Fruit fly (Drosophila melanogaster) whole organism, embryonic: ENCODE results near the gene CG13654.

Experiments used
- Aef1 ChIP-seq: fragments of 200-800 bp; sonication (Bioruptor generic); IDR thresholded peaks from 3 replicates; pipeline ENCODE4 v1.3.6; 2022; ENCODE audit warnings: missing biosample characterization, missing genetic modification characterization
- Asciz ChIP-seq: fragments of 200-800 bp; sonication (Bioruptor generic); optimal IDR thresholded peaks from 2 replicates; lab custom pipeline; 2017; ENCODE audit warnings: missing biosample characterization, mild to moderate bottlenecking, missing genetic modification characterization, missing genetic modification reagents
- B-H2 ChIP-seq: fragments of 200-800 bp; sonication (Bioruptor generic); optimal IDR thresholded peaks from 2 replicates; lab custom pipeline; 2018; ENCODE audit warnings: missing biosample characterization, mild to moderate bottlenecking, missing genetic modification characterization
- CG10431 ChIP-seq: fragments of 200-800 bp; sonication (Bioruptor generic); optimal IDR thresholded peaks from 3 replicates; lab custom pipeline; 2018; ENCODE audit warnings: missing biosample characterization, mild to moderate bottlenecking, missing genetic modification characterization
- CG12659 ChIP-seq: fragments of 200-800 bp; sonication (Bioruptor generic); optimal IDR thresholded peaks from 3 replicates; lab custom pipeline; 2017; ENCODE audit warnings: mild to moderate bottlenecking, missing biosample characterization, missing genetic modification reagents, missing genetic modification characterization
- CG12769 ChIP-seq: fragments of 200-800 bp; sonication (Bioruptor generic); optimal IDR thresholded peaks from 2 replicates; lab custom pipeline; 2019; ENCODE audit warnings: missing biosample characterization, mild to moderate bottlenecking, missing genetic modification characterization, moderate library complexity
- CG14050 ChIP-seq: fragments of 200-800 bp; sonication (Bioruptor generic); IDR thresholded peaks from 3 replicates; pipeline ENCODE4 v1.3.6; 2022; ENCODE audit warnings: missing biosample characterization, missing genetic modification characterization
- CG15601 ChIP-seq: fragments of 200-800 bp; sonication (Bioruptor generic); optimal IDR thresholded peaks from 3 replicates; lab custom pipeline; 2019; ENCODE audit warnings: missing biosample characterization, mild to moderate bottlenecking, missing genetic modification characterization, moderate library complexity
- CG1602 ChIP-seq: fragments of 200-800 bp; sonication (Bioruptor generic); optimal IDR thresholded peaks from 3 replicates; lab custom pipeline; 2016; ENCODE audit warnings: missing biosample characterization, missing genetic modification characterization
- CG1603 ChIP-seq: fragments of 200-800 bp; sonication (Bioruptor generic); optimal IDR thresholded peaks from 2 replicates; lab custom pipeline; 2019; ENCODE audit warnings: missing biosample characterization, mild to moderate bottlenecking, missing genetic modification characterization, moderate library complexity
- CG17186 ChIP-seq: fragments of 200-800 bp; sonication (Bioruptor generic); optimal IDR thresholded peaks from 3 replicates; lab custom pipeline; 2017; ENCODE audit warnings: missing biosample characterization, missing genetic modification reagents, missing genetic modification characterization
- CG17612 ChIP-seq: fragments of 200-800 bp; sonication (Bioruptor generic); IDR thresholded peaks from 2 replicates; pipeline ENCODE4 v1.3.6; 2022; ENCODE audit warnings: missing biosample characterization, missing genetic modification characterization
- CG17829 ChIP-seq: fragments of 200-800 bp; optimal IDR thresholded peaks from 2 replicates; lab custom pipeline; 2019; ENCODE audit warnings: missing biosample characterization, mild to moderate bottlenecking, missing genetic modification characterization, moderate library complexity
- CG18262 ChIP-seq: fragments of 200-800 bp; optimal IDR thresholded peaks from 3 replicates; lab custom pipeline; 2019; ENCODE audit warnings: missing biosample characterization, mild to moderate bottlenecking, missing genetic modification characterization, moderate library complexity
- CG2116 ChIP-seq: fragments of 200-800 bp; sonication (Bioruptor generic); optimal IDR thresholded peaks from 3 replicates; lab custom pipeline; 2018; ENCODE audit warnings: missing biosample characterization, mild to moderate bottlenecking, missing genetic modification characterization
- CG2120 ChIP-seq: fragments of 200-800 bp; sonication (Bioruptor generic); optimal IDR thresholded peaks from 3 replicates; lab custom pipeline; 2016; ENCODE audit warnings: missing biosample characterization, missing genetic modification characterization
- CG30020 ChIP-seq: fragments of 200-800 bp; optimal IDR thresholded peaks from 2 replicates; lab custom pipeline; 2019; ENCODE audit warnings: missing biosample characterization, mild to moderate bottlenecking, missing genetic modification characterization, moderate library complexity
- CG3163 ChIP-seq: fragments of 200-800 bp; sonication (Bioruptor generic); optimal IDR thresholded peaks from 3 replicates; lab custom pipeline; 2016; ENCODE audit warnings: missing biosample characterization, missing genetic modification characterization
- CG3995 ChIP-seq: fragments of 200-800 bp; sonication (Bioruptor generic); optimal IDR thresholded peaks from 3 replicates; lab custom pipeline; 2016; ENCODE audit warnings: missing biosample characterization, missing genetic modification characterization
- CG6272 ChIP-seq: fragments of 200-800 bp; sonication (Bioruptor generic); IDR thresholded peaks from 2 replicates; pipeline ENCODE4 v1.3.6; 2022; ENCODE audit warnings: missing biosample characterization, missing genetic modification characterization
- CG8765 ChIP-seq: fragments of 200-800 bp; sonication (Bioruptor generic); IDR thresholded peaks from 2 replicates; pipeline ENCODE4 v1.3.6; 2022; ENCODE audit warnings: missing biosample characterization, missing genetic modification characterization
- CG9876 ChIP-seq: fragments of 200-800 bp; sonication (Bioruptor generic); optimal IDR thresholded peaks from 2 replicates; lab custom pipeline; 2016; ENCODE audit warnings: missing biosample characterization, missing genetic modification characterization
- Dref ChIP-seq: fragments of 200-800 bp; sonication (Bioruptor generic); IDR thresholded peaks from 2 replicates; pipeline ENCODE4 v1.3.6; 2022; ENCODE audit warnings: missing biosample characterization, missing genetic modification characterization
- Fer2 ChIP-seq: fragments of 200-800 bp; sonication (Bioruptor generic); optimal IDR thresholded peaks from 2 replicates; lab custom pipeline; 2018; ENCODE audit warnings: missing biosample characterization, mild to moderate bottlenecking, missing genetic modification characterization, moderate library complexity
- HmgD ChIP-seq: fragments of 200-800 bp; sonication (Bioruptor generic); optimal IDR thresholded peaks from 3 replicates; lab custom pipeline; 2016; ENCODE audit warnings: missing biosample characterization, missing genetic modification characterization
- Med ChIP-seq: fragments of 200-800 bp; sonication (Bioruptor generic); peaks from one replicate; lab custom pipeline; 2016; ENCODE audit warnings: missing biosample characterization, missing genetic modification characterization, mild to moderate bottlenecking, inconsistent platforms, moderate library complexity
- Mes4 ChIP-seq: fragments of 200-800 bp; sonication (Bioruptor generic); optimal IDR thresholded peaks from 2 replicates; lab custom pipeline; 2016; ENCODE audit warnings: missing biosample characterization, missing genetic modification characterization
- Mrtf ChIP-seq: fragments of 200-800 bp; sonication (Bioruptor generic); IDR thresholded peaks from 3 replicates; pipeline ENCODE4 v1.3.6; 2022; ENCODE audit warnings: missing biosample characterization, missing genetic modification characterization
- NfI ChIP-seq: fragments of 200-800 bp; sonication (Bioruptor generic); optimal IDR thresholded peaks from 3 replicates; lab custom pipeline; 2018; ENCODE audit warnings: missing biosample characterization, mild to moderate bottlenecking, missing genetic modification characterization, moderate library complexity
- abd-A ChIP-seq: fragments of 200-800 bp; sonication (Bioruptor generic); optimal IDR thresholded peaks from 3 replicates; lab custom pipeline; 2019; ENCODE audit warnings: missing biosample characterization, mild to moderate bottlenecking, missing genetic modification characterization, moderate library complexity
- ash1 ChIP-seq: fragments of 200-800 bp; sonication (Bioruptor generic); optimal IDR thresholded peaks from 2 replicates; lab custom pipeline; 2018; ENCODE audit warnings: missing biosample characterization, mild to moderate bottlenecking, missing genetic modification characterization
- cas ChIP-seq: fragments of 200-800 bp; sonication (Bioruptor generic); IDR thresholded peaks from 2 replicates; pipeline ENCODE4 v1.3.6; 2022; ENCODE audit warnings: missing biosample characterization, missing genetic modification characterization
- cwo ChIP-seq: fragments of 200-800 bp; sonication (Bioruptor generic); optimal IDR thresholded peaks from 3 replicates; lab custom pipeline; 2017; ENCODE audit warnings: missing biosample characterization, missing genetic modification characterization, mild to moderate bottlenecking, moderate library complexity, missing genetic modification reagents
- dmrt11E ChIP-seq: fragments of 200-800 bp; sonication (Bioruptor generic); optimal IDR thresholded peaks from 3 replicates; lab custom pipeline; 2018; ENCODE audit warnings: missing biosample characterization, mild to moderate bottlenecking, missing genetic modification characterization, moderate library complexity
- dysf ChIP-seq: fragments of 200-800 bp; sonication (Bioruptor generic); IDR thresholded peaks from 3 replicates; pipeline ENCODE4 v1.3.6; 2022; ENCODE audit warnings: missing biosample characterization, missing genetic modification characterization
- fu2 ChIP-seq: fragments of 200-800 bp; sonication (Bioruptor generic); optimal IDR thresholded peaks from 2 replicates; lab custom pipeline; 2016; ENCODE audit warnings: missing biosample characterization, missing genetic modification characterization
- ind ChIP-seq: fragments of 200-800 bp; sonication (Bioruptor generic); optimal IDR thresholded peaks from 3 replicates; lab custom pipeline; 2016; ENCODE audit warnings: missing biosample characterization, missing genetic modification characterization
- ken ChIP-seq: fragments of 200-800 bp; sonication (Bioruptor generic); IDR thresholded peaks from 3 replicates; pipeline ENCODE4 v1.3.6; 2022; ENCODE audit warnings: missing biosample characterization, missing genetic modification characterization
- nau ChIP-seq: fragments of 200-800 bp; sonication (Bioruptor generic); optimal IDR thresholded peaks from 3 replicates; lab custom pipeline; 2017; ENCODE audit warnings: missing biosample characterization, mild to moderate bottlenecking, missing genetic modification characterization, missing genetic modification reagents
- pho ChIP-seq: fragments of 200-800 bp; sonication (Bioruptor generic); optimal IDR thresholded peaks from 2 replicates; lab custom pipeline; 2016; ENCODE audit warnings: missing biosample characterization, missing genetic modification characterization
- prd ChIP-seq, 3 experiments: fragments of >200 bp in 2 of 3; fragments of 200-800 bp in 1 of 3; sonication (Bioruptor generic) in 1 of 3; optimal IDR thresholded peaks in 2 of 3; IDR thresholded peaks in 1 of 3; 2 replicates in 2 of 3; 3 replicates in 1 of 3; pipeline versions ENCODE4 v1.3.6 to Lab custom; 2017 to 2022; ENCODE audit warnings: missing biosample characterization in 1 of 3, missing genetic modification characterization in 1 of 3
- row ChIP-seq: fragments of 200-800 bp; sonication (Bioruptor generic); IDR thresholded peaks from 3 replicates; pipeline ENCODE4 v1.3.6; 2022; ENCODE audit warnings: missing biosample characterization, missing genetic modification characterization
- salm ChIP-seq: fragments of 200-800 bp; sonication (Bioruptor generic); optimal IDR thresholded peaks from 2 replicates; lab custom pipeline; 2018; ENCODE audit warnings: missing biosample characterization, mild to moderate bottlenecking, missing genetic modification characterization
- schlank ChIP-seq: fragments of 200-800 bp; sonication (Bioruptor generic); optimal IDR thresholded peaks from 2 replicates; lab custom pipeline; 2018; ENCODE audit warnings: missing biosample characterization, mild to moderate bottlenecking, missing genetic modification characterization
- slou ChIP-seq: fragments of 200-800 bp; sonication (Bioruptor generic); optimal IDR thresholded peaks from 3 replicates; lab custom pipeline; 2016; ENCODE audit warnings: missing biosample characterization, missing genetic modification characterization
- slp2 ChIP-seq: fragments of 200-800 bp; sonication (Bioruptor generic); optimal IDR thresholded peaks from 2 replicates; lab custom pipeline; 2016; ENCODE audit warnings: missing biosample characterization, missing genetic modification characterization
- unc-4 ChIP-seq: fragments of 200-800 bp; sonication (Bioruptor generic); IDR thresholded peaks from 2 replicates; pipeline ENCODE4 v1.3.6; 2022; ENCODE audit warnings: missing biosample characterization, missing genetic modification characterization; ENCODE audit not compliant: partially characterized antibody
- zf30C ChIP-seq: fragments of 200-800 bp; sonication (Bioruptor generic); optimal IDR thresholded peaks from 3 replicates; lab custom pipeline; 2018; ENCODE audit warnings: missing biosample characterization, mild to moderate bottlenecking, missing genetic modification characterization
- zfh1 ChIP-seq: fragments of 200-800 bp; sonication (Bioruptor generic); IDR thresholded peaks from 3 replicates; pipeline ENCODE4 v1.3.6; 2022; ENCODE audit warnings: missing biosample characterization, missing genetic modification characterization

CG13654 gene

DNA sequence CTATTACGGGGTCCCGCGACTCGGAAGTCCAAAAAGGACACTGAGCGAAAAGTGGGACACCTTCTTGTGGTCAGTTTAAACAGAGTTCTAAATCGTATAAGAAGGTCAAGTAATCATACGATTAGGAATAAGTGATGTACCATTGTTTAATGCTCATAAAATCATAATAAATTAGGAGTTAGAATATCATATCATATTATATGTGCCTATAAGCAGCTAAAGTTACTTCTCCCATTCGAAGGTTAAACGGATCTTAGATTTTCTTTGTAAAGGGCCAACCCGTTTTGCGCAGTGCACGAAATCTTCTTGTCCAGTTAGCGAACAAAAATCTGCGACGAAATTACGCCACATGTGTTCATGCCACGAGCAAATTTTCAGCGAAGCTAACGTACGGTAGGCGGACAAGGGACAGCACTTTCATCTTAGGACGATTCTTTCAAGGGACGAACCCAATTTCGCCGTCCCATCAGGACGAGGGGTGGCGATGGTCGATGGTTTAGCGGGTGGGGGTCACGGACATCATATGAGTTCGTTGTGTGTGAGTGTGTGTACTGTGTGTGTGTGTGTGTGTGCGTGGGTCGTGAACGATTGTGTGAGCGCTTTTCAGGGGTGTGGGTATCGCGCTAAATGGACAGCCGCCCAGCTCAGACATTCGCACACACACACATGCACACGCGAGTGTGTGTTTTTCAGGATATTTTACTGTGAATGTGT lies 31.2 kb upstream of the CG13654 start (continued):
- no peak for TF ChIP-seq B-H2 (GFP tag; lab: Kevin White, UChicago)
- peak; percentile 49 for TF ChIP-seq CG12769 (tag; lab: Kevin White, UChicago)
- no peak for TF ChIP-seq CG17186 (GFP tag; lab: Kevin White, UChicago)
- no peak for TF ChIP-seq ash1 (GFP tag; lab: Kevin White, UChicago)
- TF ChIP-seq pho: peak; percentile 7
- peak; percentile 55 for TF ChIP-seq CG18262 (tag; lab: Kevin White, UChicago)
- 0 out of 2 replicates have a peak, but pooled peaks have one; percentile 18 for TF ChIP-seq CG6272
- no peak for TF ChIP-seq fu2 (GFP tag; lab: Kevin White, UChicago)
- peak; percentile 36 for TF ChIP-seq dmrt11E (tag; lab: Kevin White, UChicago)
- TF ChIP-seq Aef1 (GFP tag; lab: Robert Waterston, UW): no peak
- no peak for TF ChIP-seq CG3163 (GFP tag; lab: Kevin White, UChicago)
- TF ChIP-seq CG8765 (GFP tag; lab: Robert Waterston, UW): no peak
- TF ChIP-seq prd (optimal IDR thresholded peaks at IDR 0.05; lab: Kevin White, UChicago): no peak
- peak; percentile 51; the same call in 1 of the 3 replicates for TF ChIP-seq prd (GFP tag; IDR thresholded peaks at IDR 0.05; lab: Robert Waterston, UW)
- TF ChIP-seq ind (GFP tag; lab: Kevin White, UChicago): peak; percentile 32
- TF ChIP-seq CG17612 (GFP tag; lab: Robert Waterston, UW): no peak
- no peak for TF ChIP-seq unc-4 (GFP tag; lab: Robert Waterston, UW)
- TF ChIP-seq CG1602 (GFP tag; lab: Kevin White, UChicago): no peak
- no peak for TF ChIP-seq Mrtf
- peak; percentile 19 for TF ChIP-seq Asciz (GFP tag; lab: Kevin White, UChicago)
- TF ChIP-seq CG10431: no peak
- TF ChIP-seq CG2120 (GFP tag; lab: Kevin White, UChicago): peak; percentile 56
- peak; percentile 36 for TF ChIP-seq cwo (GFP tag; lab: Kevin White, UChicago)
- no peak for TF ChIP-seq CG9876
- no peak for TF ChIP-seq Fer2 (tag; lab: Kevin White, UChicago)
- TF ChIP-seq abd-A: peak; percentile 55
- no peak for TF ChIP-seq CG30020 (tag; lab: Kevin White, UChicago)
- 0 out of 3 replicates have a peak, but pooled peaks have one; percentile 9 for TF ChIP-seq zfh1 (GFP tag; lab: Robert Waterston, UW)
- TF ChIP-seq slou (GFP tag; lab: Kevin White, UChicago): no peak
- no peak for TF ChIP-seq HmgD (GFP tag; lab: Kevin White, UChicago)
- TF ChIP-seq CG14050: no peak
- no peak for TF ChIP-seq cas (GFP tag; lab: Robert Waterston, UW)
- peak; percentile 3 for TF ChIP-seq CG15601 (tag; lab: Kevin White, UChicago)
- TF ChIP-seq Med (GFP tag; lab: Kevin White, UChicago): peak; percentile 46
- peak; percentile 24 for TF ChIP-seq NfI (GFP tag; lab: Kevin White, UChicago)
- peak; percentile 22 for TF ChIP-seq nau (GFP tag; lab: Kevin White, UChicago)
- TF ChIP-seq Mes4: no peak
- TF ChIP-seq row (GFP tag; lab: Robert Waterston, UW): peak; percentile 67
- TF ChIP-seq dysf (GFP tag; lab: Robert Waterston, UW): peak; percentile 47; the same call in 1 of the 3 replicates
- TF ChIP-seq CG3995: no peak
- TF ChIP-seq schlank: peak; percentile 16
- peak; percentile 41 for TF ChIP-seq CG1603
- TF ChIP-seq ken (GFP tag; lab: Robert Waterston, UW): no peak
- TF ChIP-seq Dref (GFP tag; lab: Robert Waterston, UW): no peak
- TF ChIP-seq CG17829 (tag; lab: Kevin White, UChicago): peak; percentile 13
- TF ChIP-seq salm (tag; lab: Kevin White, UChicago): no peak
- peak; percentile 21 for TF ChIP-seq slp2 (GFP tag; lab: Kevin White, UChicago)
- peak; percentile 48 for TF ChIP-seq zf30C
- TF ChIP-seq CG12659: peak; percentile 19
- no peak for TF ChIP-seq CG2116
